Worm (Caenorhabditis elegans) whole organism, L4 larva: ENCODE results near the gene syx-16.

Source experiments
- F10B5.3 ChIP-seq: sonication (generic microtip); optimal IDR thresholded peaks from 2 replicates; lab custom pipeline; 2016; ENCODE audit warnings: mild to moderate bottlenecking, missing genetic modification characterization, missing compliant biosample characterization
- F37D6.2 ChIP-seq: sonication (generic microtip); optimal IDR thresholded peaks from 2 replicates; lab custom pipeline; 2016; ENCODE audit warnings: mild to moderate bottlenecking, missing genetic modification characterization, missing compliant biosample characterization
- R02D3.7 ChIP-seq: fragments of 150-350 bp; sonication (generic microtip); optimal IDR thresholded peaks from 3 replicates; lab custom pipeline; 2014; ENCODE audit warnings: missing biosample characterization, missing genetic modification characterization
- T20F7.1 ChIP-seq: fragments of 200-800 bp; sonication (Bioruptor generic); optimal IDR thresholded peaks from 2 replicates; lab custom pipeline; 2018; ENCODE audit warnings: mild to moderate bottlenecking, missing genetic modification characterization, missing compliant biosample characterization
- T26A8.4 ChIP-seq: fragments of 200-800 bp; sonication (Bioruptor generic); IDR thresholded peaks from 2 replicates; pipeline ENCODE4 v1.3.6; 2022; ENCODE audit warnings: missing genetic modification characterization, missing compliant biosample characterization
- Y5F2A.4 ChIP-seq: fragments of 200-800 bp; sonication (Bioruptor generic); optimal IDR thresholded peaks from 2 replicates; lab custom pipeline; 2018; ENCODE audit warnings: mild to moderate bottlenecking, missing genetic modification characterization, missing compliant biosample characterization
- aha-1 ChIP-seq: fragments of 150-350 bp; peaks from one replicate; lab custom pipeline; 2014; ENCODE audit warnings: missing biosample characterization, missing genetic modification characterization
- attf-4 ChIP-seq: sonication (generic microtip); optimal IDR thresholded peaks from 3 replicates; lab custom pipeline; 2017; ENCODE audit warnings: missing biosample characterization, missing genetic modification characterization
- ceh-20 ChIP-seq: fragments of 200-800 bp; sonication (Bioruptor generic); IDR thresholded peaks from 2 replicates; pipeline ENCODE4 v1.3.6; 2022; ENCODE audit warnings: missing genetic modification reagents, missing genetic modification characterization, missing compliant biosample characterization
- ceh-44 ChIP-seq: fragments of 200-800 bp; sonication (Bioruptor generic); IDR thresholded peaks from 2 replicates; pipeline ENCODE4 v1.3.6; 2022; ENCODE audit warnings: missing genetic modification reagents, missing genetic modification characterization, missing compliant biosample characterization
- ceh-62 ChIP-seq: sonication (generic microtip); optimal IDR thresholded peaks from 2 replicates; lab custom pipeline; 2017; ENCODE audit warnings: missing biosample characterization, missing genetic modification characterization
- ceh-82 ChIP-seq: sonication (generic microtip); optimal IDR thresholded peaks from 2 replicates; lab custom pipeline; 2017; ENCODE audit warnings: missing biosample characterization, missing genetic modification characterization
- ces-1 ChIP-seq: fragments of 150-350 bp; sonication (generic microtip); optimal IDR thresholded peaks from 4 replicates; lab custom pipeline; 2014; ENCODE audit warnings: missing biosample characterization, missing genetic modification reagents, missing genetic modification characterization
- cey-2 ChIP-seq: sonication (generic microtip); optimal IDR thresholded peaks from 3 replicates; lab custom pipeline; 2017; ENCODE audit warnings: missing genetic modification characterization, mild to moderate bottlenecking, missing compliant biosample characterization, antibody characterized with exemption, borderline replicate concordance; ENCODE audit not compliant: insufficient read depth
- ctbp-1 ChIP-seq: fragments of 200-800 bp; sonication (Bioruptor generic); IDR thresholded peaks from 2 replicates; pipeline ENCODE4 v1.3.6; 2022; ENCODE audit warnings: missing genetic modification reagents, missing genetic modification characterization, missing compliant biosample characterization
- daf-16 ChIP-seq, 3 experiments: sonication (generic microtip); optimal IDR thresholded peaks; 2 replicates each; lab custom pipeline; 2016 to 2017; ENCODE audit warnings: missing genetic modification characterization in 3 of 3, missing genetic modification reagents in 3 of 3, mild to moderate bottlenecking in 2 of 3, missing compliant biosample characterization in 2 of 3, missing biosample characterization in 1 of 3, moderate library complexity in 1 of 3
- daf-8 ChIP-seq: fragments of 200-800 bp; sonication (Bioruptor generic); IDR thresholded peaks from 2 replicates; pipeline ENCODE4 v1.3.6; 2022; ENCODE audit warnings: missing genetic modification characterization, missing compliant biosample characterization
- dmd-6 ChIP-seq: fragments of 200-800 bp; sonication (Bioruptor generic); IDR thresholded peaks from 2 replicates; pipeline ENCODE4 v1.3.6; 2022; ENCODE audit warnings: missing genetic modification reagents, missing genetic modification characterization, missing compliant biosample characterization
- dmd-9 ChIP-seq: fragments of 200-800 bp; sonication (Bioruptor generic); IDR thresholded peaks from 2 replicates; pipeline ENCODE4 v1.3.6; 2022; ENCODE audit warnings: missing genetic modification reagents, missing genetic modification characterization, missing compliant biosample characterization
- dpl-1 ChIP-seq: fragments of 150-350 bp; optimal IDR thresholded peaks from 2 replicates; lab custom pipeline; 2014; ENCODE audit warnings: missing biosample characterization, missing genetic modification reagents, missing genetic modification characterization
- dve-1 ChIP-seq: sonication (generic microtip); optimal IDR thresholded peaks from 2 replicates; lab custom pipeline; 2017; ENCODE audit warnings: antibody characterized with exemption, mild to moderate bottlenecking, missing genetic modification characterization, missing compliant biosample characterization; ENCODE audit not compliant: insufficient read depth
- fkh-10 ChIP-seq: fragments of 150-350 bp; optimal IDR thresholded peaks from 2 replicates; lab custom pipeline; 2014; ENCODE audit warnings: missing biosample characterization, missing genetic modification reagents, missing genetic modification characterization
- hif-1 ChIP-seq, 2 experiments: sonication (generic microtip); optimal IDR thresholded peaks; 2 replicates each; lab custom pipeline; 2016 to 2017; ENCODE audit warnings: missing compliant biosample characterization in 2 of 2, missing genetic modification characterization in 2 of 2, missing genetic modification reagents in 2 of 2, missing genotype in 2 of 2, mild to moderate bottlenecking in 1 of 2
- hlh-11 ChIP-seq: fragments of 200-800 bp; sonication (Bioruptor generic); optimal IDR thresholded peaks from 2 replicates; lab custom pipeline; 2018; ENCODE audit warnings: mild to moderate bottlenecking, missing genetic modification characterization, missing compliant biosample characterization
- lin-1 ChIP-seq: fragments of 200-800 bp; sonication (Bioruptor generic); IDR thresholded peaks from 2 replicates; pipeline ENCODE4 v1.3.6; 2022; ENCODE audit warnings: missing genetic modification reagents, missing genetic modification characterization, missing compliant biosample characterization
- lin-13 ChIP-seq: fragments of 150-350 bp; optimal IDR thresholded peaks from 2 replicates; lab custom pipeline; 2014; ENCODE audit warnings: missing biosample characterization, missing genetic modification reagents, missing genetic modification characterization
- lin-15B ChIP-seq: fragments of 150-350 bp; sonication (generic microtip); optimal IDR thresholded peaks from 3 replicates; lab custom pipeline; 2014; ENCODE audit warnings: missing biosample characterization, missing genetic modification characterization
- lin-38 ChIP-seq: fragments of 200-800 bp; sonication (Bioruptor generic); IDR thresholded peaks from 2 replicates; pipeline ENCODE4 v1.3.6; 2022; ENCODE audit warnings: missing genetic modification reagents, missing genetic modification characterization, missing compliant biosample characterization
- lsy-2 ChIP-seq, 2 experiments: fragments of 150-350 bp in 1 of 2; sonication (generic microtip) in 1 of 2; optimal IDR thresholded peaks; 2 replicates each; lab custom pipeline; 2014 to 2017; ENCODE audit warnings: missing biosample characterization in 2 of 2, missing genetic modification characterization in 2 of 2
- mdl-1 ChIP-seq, 2 experiments: fragments of 150-350 bp in 1 of 2; sonication (generic microtip) in 1 of 2; optimal IDR thresholded peaks; 2 replicates each; lab custom pipeline; 2014 to 2017; ENCODE audit warnings: missing biosample characterization in 2 of 2, missing genetic modification characterization in 2 of 2
- mep-1 ChIP-seq: fragments of 150-350 bp; sonication (generic microtip); optimal IDR thresholded peaks from 3 replicates; lab custom pipeline; 2014; ENCODE audit warnings: missing biosample characterization, missing genetic modification characterization
- mes-2 ChIP-seq: sonication (generic microtip); optimal IDR thresholded peaks from 2 replicates; lab custom pipeline; 2016; ENCODE audit warnings: missing genotype, mild to moderate bottlenecking, missing genetic modification characterization, missing compliant biosample characterization; ENCODE audit not compliant: poor library complexity, severe bottlenecking
- mxl-2 ChIP-seq: fragments of 200-800 bp; sonication (Bioruptor generic); conservative IDR thresholded peaks from 2 replicates; pipeline ENCODE4 v1.3.6; 2022; ENCODE audit warnings: missing genetic modification reagents, missing genetic modification characterization, missing compliant biosample characterization
- mxl-3 ChIP-seq: fragments of 200-800 bp; sonication (Bioruptor generic); optimal IDR thresholded peaks from 2 replicates; lab custom pipeline; 2018; ENCODE audit warnings: mild to moderate bottlenecking, missing genetic modification characterization, missing compliant biosample characterization
- nhr-102 ChIP-seq: sonication (generic microtip); optimal IDR thresholded peaks from 2 replicates; lab custom pipeline; 2016; ENCODE audit warnings: mild to moderate bottlenecking, missing genetic modification characterization, moderate library complexity, missing compliant biosample characterization
- nhr-11 ChIP-seq: fragments of 150-350 bp; optimal IDR thresholded peaks from 2 replicates; lab custom pipeline; 2014; ENCODE audit warnings: missing biosample characterization, missing genetic modification characterization
- nhr-237 ChIP-seq: sonication (generic microtip); optimal IDR thresholded peaks from 2 replicates; lab custom pipeline; 2017; ENCODE audit warnings: missing biosample characterization, missing genetic modification characterization
- nhr-25 ChIP-seq: sonication (generic microtip); optimal IDR thresholded peaks from 2 replicates; lab custom pipeline; 2017; ENCODE audit warnings: missing genetic modification characterization, mild to moderate bottlenecking, missing compliant biosample characterization, antibody characterized with exemption, moderate library complexity, borderline replicate concordance; ENCODE audit not compliant: insufficient read depth
- nhr-28 ChIP-seq: fragments of 150-350 bp; optimal IDR thresholded peaks from 2 replicates; lab custom pipeline; 2014; ENCODE audit warnings: missing biosample characterization, missing genetic modification characterization
- nhr-41 ChIP-seq: fragments of 200-800 bp; sonication (Bioruptor generic); IDR thresholded peaks from 2 replicates; pipeline ENCODE4 v1.3.6; 2022; ENCODE audit warnings: missing genetic modification reagents, missing genetic modification characterization, missing compliant biosample characterization
- nhr-76 ChIP-seq: fragments of 150-350 bp; optimal IDR thresholded peaks from 2 replicates; lab custom pipeline; 2014; ENCODE audit warnings: missing biosample characterization, missing genetic modification characterization
- pha-4 ChIP-seq, 2 experiments: fragments of 150-350 bp in 1 of 2; fragments of 200-800 bp in 1 of 2; sonication (Bioruptor generic) in 1 of 2; IDR thresholded peaks in 1 of 2; optimal IDR thresholded peaks in 1 of 2; 2 replicates each; pipeline versions ENCODE4 v1.3.6 to Lab custom; 2014 to 2022; ENCODE audit warnings: missing genetic modification characterization in 2 of 2, missing genetic modification reagents in 2 of 2, missing biosample characterization in 1 of 2, missing compliant biosample characterization in 1 of 2
- rbr-2 ChIP-seq: sonication (generic microtip); optimal IDR thresholded peaks from 2 replicates; lab custom pipeline; 2016; ENCODE audit warnings: missing genotype, missing genetic modification characterization, missing compliant biosample characterization
- saeg-2 ChIP-seq: fragments of 200-800 bp; sonication (Bioruptor generic); IDR thresholded peaks from 2 replicates; pipeline ENCODE4 v1.3.6; 2022; ENCODE audit warnings: missing genetic modification reagents, missing genetic modification characterization, missing compliant biosample characterization
- sdz-12 ChIP-seq: fragments of 200-800 bp; sonication (Bioruptor generic); optimal IDR thresholded peaks from 2 replicates; lab custom pipeline; 2018; ENCODE audit warnings: mild to moderate bottlenecking, missing genetic modification characterization, missing compliant biosample characterization
- zag-1 ChIP-seq: fragments of 150-350 bp; optimal IDR thresholded peaks from 2 replicates; lab custom pipeline; 2014; ENCODE audit warnings: missing biosample characterization, missing genetic modification characterization
- ztf-7 ChIP-seq: fragments of 150-350 bp; optimal IDR thresholded peaks from 2 replicates; lab custom pipeline; 2014; ENCODE audit warnings: missing biosample characterization, missing genetic modification characterization

syx-16 gene

ce11 chrIII:5203310-5203709 is 5.6 kb downstream of the syx-16 start:
- TF ChIP-seq pha-4 (GFP tag; IDR thresholded peaks at IDR 0.05; lab: Robert Waterston, UW) = peak; percentile 36; the same call in 1 of the 2 replicates
- no peak for TF ChIP-seq pha-4 (tag; optimal IDR thresholded peaks at IDR 0.05; lab: Kevin White, UChicago)
- no peak for TF ChIP-seq ces-1 (GFP tag; lab: Kevin White, UChicago)
- no peak for TF ChIP-seq daf-16 (GFP tag; optimal IDR thresholded peaks at IDR 0.05; lab: Kevin White, UChicago)
- peak; percentile 82 for TF ChIP-seq daf-16 (tag; optimal IDR thresholded peaks at IDR 0.05; lab: Kevin White, UChicago)
- TF ChIP-seq dmd-6 (GFP tag; lab: Robert Waterston, UW) = peak; percentile 27; the same call in 1 of the 2 replicates
- peak; percentile 13 for TF ChIP-seq mep-1 (tag; lab: Kevin White, UChicago)
- peak; percentile 15 for TF ChIP-seq lin-13 (GFP tag; lab: Kevin White, UChicago)
- peak; percentile 96 for TF ChIP-seq nhr-28 (tag; lab: Kevin White, UChicago)
- TF ChIP-seq lin-38 (GFP tag; lab: Robert Waterston, UW) = peak; percentile 46
- TF ChIP-seq nhr-102 (tag; lab: Kevin White, UChicago) = peak; percentile 27
- peak; percentile 29 for TF ChIP-seq dve-1 (tag; lab: Kevin White, UChicago)
- TF ChIP-seq F10B5.3 (tag; lab: Kevin White, UChicago) = no peak
- TF ChIP-seq ceh-20 = no peak
- TF ChIP-seq dmd-9 (GFP tag; lab: Robert Waterston, UW) = no peak
- no peak for TF ChIP-seq nhr-41
- TF ChIP-seq, all 104 proteins: peak for 9

ce11 chrIII:5202641-5203040 is 6.3 kb downstream of the syx-16 start:
- TF ChIP-seq mxl-3 (GFP tag; lab: Kevin White, UChicago) (peak; percentile 10), daf-16 (GFP tag; optimal IDR thresholded peaks at IDR 0.05; lab: Kevin White, UChicago) (no peak), daf-16 (tag; optimal IDR thresholded peaks at IDR 0.05; lab: Kevin White, UChicago) (peak; percentile 85), ztf-7 (peak; percentile 25), hlh-11 (tag; lab: Kevin White, UChicago) (peak; percentile 83), nhr-25 (tag; lab: Kevin White, UChicago) (peak; percentile 59), ceh-82 (tag; lab: Kevin White, UChicago) (no peak), ceh-62 (tag; lab: Kevin White, UChicago) (no peak), mdl-1 (tag; optimal IDR thresholded peaks at IDR 0.05; lab: Kevin White, UChicago) (peak in 1 of 2 experiments; percentile 75), daf-8 (GFP tag; lab: Robert Waterston, UW) (no peak), mes-2 (tag; lab: Kevin White, UChicago) (peak; percentile 35), ceh-44 (GFP tag; lab: Robert Waterston, UW) (no peak), Y5F2A.4 (GFP tag; lab: Kevin White, UChicago) (no peak), dmd-6 (GFP tag; lab: Robert Waterston, UW) (peak; percentile 69), nhr-76 (tag; lab: Kevin White, UChicago) (no peak), T20F7.1 (peak; percentile 46), aha-1 (peak; percentile 64), attf-4 (tag; lab: Kevin White, UChicago) (no peak), lin-15B (tag; lab: Kevin White, UChicago) (no peak), nhr-237 (tag; lab: Kevin White, UChicago) (no peak), dpl-1 (GFP tag; lab: Kevin White, UChicago) (peak; percentile 13), nhr-11 (tag; lab: Kevin White, UChicago) (peak; percentile 85), rbr-2 (tag; lab: Kevin White, UChicago) (peak; percentile 28), hif-1 (tag; optimal IDR thresholded peaks at IDR 0.05; lab: Kevin White, UChicago) (peak in 1 of 2 experiments; percentile 78), sdz-12 (GFP tag; lab: Kevin White, UChicago) (no peak), R02D3.7 (tag; lab: Kevin White, UChicago) (no peak), ctbp-1 (GFP tag; lab: Robert Waterston, UW) (no peak), dve-1 (tag; lab: Kevin White, UChicago) (peak; percentile 94), mep-1 (tag; lab: Kevin White, UChicago) (peak; percentile 79), fkh-10 (GFP tag; lab: Kevin White, UChicago) (no peak), lin-1 (no peak), mxl-2 (GFP tag; lab: Robert Waterston, UW) (no peak), F37D6.2 (tag; lab: Kevin White, UChicago) (no peak), T26A8.4 (GFP tag; lab: Robert Waterston, UW) (no peak), zag-1 (tag; lab: Kevin White, UChicago) (no peak), saeg-2 (no peak), lsy-2 (tag; optimal IDR thresholded peaks at IDR 0.05; lab: Kevin White, UChicago) (peak; percentile 19 to 55), cey-2 (tag; lab: Kevin White, UChicago) (no peak)
